Worm (Caenorhabditis elegans) whole organism, young adult: ENCODE measurements around the gene srsx-25.

Source experiments
- B0035.1 ChIP-seq: sonication (generic microtip); optimal IDR thresholded peaks from 2 replicates; lab custom pipeline; 2016; ENCODE audit warnings: missing genetic modification characterization, mild to moderate bottlenecking, missing compliant biosample characterization, missing genotype, missing genetic modification reagents
- C06A6.2 ChIP-seq: fragments of 200-800 bp; sonication (Bioruptor generic); conservative IDR thresholded peaks from 2 replicates; pipeline ENCODE4 v1.3.6; 2022; ENCODE audit warnings: missing genetic modification characterization, missing compliant biosample characterization
- C17E4.6 ChIP-seq: fragments of 200-800 bp; sonication (Bioruptor generic); IDR thresholded peaks from 2 replicates; pipeline ENCODE4 v1.3.6; 2022; ENCODE audit warnings: missing genetic modification reagents, missing genetic modification characterization, missing compliant biosample characterization
- F39B2.1 ChIP-seq: fragments of 200-800 bp; sonication (Bioruptor generic); IDR thresholded peaks from 2 replicates; pipeline ENCODE4 v1.3.6; 2022; ENCODE audit warnings: missing genetic modification reagents, missing genetic modification characterization, missing compliant biosample characterization
- F52B5.7 ChIP-seq: sonication (generic microtip); optimal IDR thresholded peaks from 2 replicates; lab custom pipeline; 2016; ENCODE audit warnings: mild to moderate bottlenecking, missing genetic modification characterization, missing compliant biosample characterization
- T07F8.4 ChIP-seq: sonication (generic microtip); optimal IDR thresholded peaks from 2 replicates; lab custom pipeline; 2016; ENCODE audit warnings: mild to moderate bottlenecking, missing genetic modification characterization, moderate library complexity, missing compliant biosample characterization
- T26A5.8 ChIP-seq: sonication (generic microtip); optimal IDR thresholded peaks from 2 replicates; lab custom pipeline; 2016; ENCODE audit warnings: missing genetic modification characterization, missing compliant biosample characterization
- Y53G8AR.9 ChIP-seq: fragments of 200-800 bp; sonication (Bioruptor generic); conservative IDR thresholded peaks from 2 replicates; pipeline ENCODE4 v1.3.6; 2022; ENCODE audit warnings: missing genetic modification reagents, missing genetic modification characterization, missing compliant biosample characterization
- Y95B8A.8 ChIP-seq: fragments of 200-800 bp; sonication (Bioruptor generic); IDR thresholded peaks from 2 replicates; pipeline ENCODE4 v1.3.6; 2022; ENCODE audit warnings: missing genetic modification reagents, missing genetic modification characterization, missing compliant biosample characterization
- ZK185.1 ChIP-seq: sonication (generic microtip); optimal IDR thresholded peaks from 2 replicates; lab custom pipeline; 2016; ENCODE audit warnings: mild to moderate bottlenecking, missing genetic modification characterization, missing compliant biosample characterization; ENCODE audit not compliant: poor library complexity, severe bottlenecking
- atf-7 ChIP-seq: sonication (generic microtip); optimal IDR thresholded peaks from 2 replicates; lab custom pipeline; 2017; ENCODE audit warnings: mild to moderate bottlenecking, missing genetic modification characterization, missing compliant biosample characterization
- bed-2 ChIP-seq: fragments of 200-800 bp; sonication (Bioruptor generic); IDR thresholded peaks from 2 replicates; pipeline ENCODE4 v1.3.6; 2022; ENCODE audit warnings: missing genetic modification reagents, missing genetic modification characterization, missing compliant biosample characterization
- cebp-1 ChIP-seq, 2 experiments: fragments of 200-800 bp in 1 of 2; sonication (Bioruptor generic) in 1 of 2; sonication (generic microtip) in 1 of 2; IDR thresholded peaks in 1 of 2; optimal IDR thresholded peaks in 1 of 2; 2 replicates each; pipeline versions ENCODE4 v1.3.6 to Lab custom; 2017 to 2022; ENCODE audit warnings: missing compliant biosample characterization in 2 of 2, missing genetic modification characterization in 2 of 2, mild to moderate bottlenecking in 1 of 2, missing genetic modification reagents in 1 of 2, moderate library complexity in 1 of 2
- ceh-91 ChIP-seq: fragments of 200-800 bp; sonication (Bioruptor generic); IDR thresholded peaks from 2 replicates; pipeline ENCODE4 v1.3.6; 2022; ENCODE audit warnings: missing genetic modification reagents, missing genetic modification characterization, missing compliant biosample characterization
- chd-7 ChIP-seq: sonication (generic microtip); optimal IDR thresholded peaks from 2 replicates; lab custom pipeline; 2016; ENCODE audit warnings: mild to moderate bottlenecking, missing genetic modification characterization, moderate library complexity, missing compliant biosample characterization
- dox-1 ChIP-seq: fragments of 200-800 bp; sonication (Bioruptor generic); IDR thresholded peaks from 2 replicates; pipeline ENCODE4 v1.3.6; 2022; ENCODE audit warnings: missing genetic modification reagents, missing genetic modification characterization, missing compliant biosample characterization
- egl-44 ChIP-seq: fragments of 200-800 bp; sonication (Bioruptor generic); IDR thresholded peaks from 2 replicates; pipeline ENCODE4 v1.3.6; 2022; ENCODE audit warnings: missing genetic modification reagents, missing genetic modification characterization, missing compliant biosample characterization
- ets-4 ChIP-seq: fragments of 200-800 bp; sonication (Bioruptor generic); optimal IDR thresholded peaks from 2 replicates; lab custom pipeline; 2018; ENCODE audit warnings: mild to moderate bottlenecking, missing genetic modification characterization, missing compliant biosample characterization
- him-1 ChIP-seq: sonication (generic microtip); optimal IDR thresholded peaks from 2 replicates; lab custom pipeline; 2016; ENCODE audit warnings: missing genotype, missing genetic modification reagents, missing genetic modification characterization, missing compliant biosample characterization
- hrde-1 ChIP-seq: sonication (generic microtip); optimal IDR thresholded peaks from 2 replicates; lab custom pipeline; 2016; ENCODE audit warnings: missing genetic modification characterization, mild to moderate bottlenecking, missing compliant biosample characterization, moderate library complexity, missing genotype, missing genetic modification reagents, borderline replicate concordance
- hsf-1 ChIP-seq: fragments of 200-800 bp; sonication (Bioruptor generic); IDR thresholded peaks from 2 replicates; pipeline ENCODE4 v1.3.6; 2022; ENCODE audit warnings: missing genetic modification reagents, missing genetic modification characterization, missing compliant biosample characterization
- let-526 ChIP-seq: fragments of 200-800 bp; sonication (Bioruptor generic); IDR thresholded peaks from 2 replicates; pipeline ENCODE4 v1.3.6; 2022; ENCODE audit warnings: missing genetic modification reagents, missing genetic modification characterization, missing compliant biosample characterization
- let-607 ChIP-seq, 2 experiments: fragments of 200-800 bp in 1 of 2; sonication (Bioruptor generic) in 1 of 2; sonication (generic microtip) in 1 of 2; optimal IDR thresholded peaks; 2 replicates each; lab custom pipeline; 2016 to 2018; ENCODE audit warnings: mild to moderate bottlenecking in 2 of 2, missing compliant biosample characterization in 2 of 2, missing genetic modification characterization in 2 of 2, moderate library complexity in 2 of 2, missing genotype in 1 of 2
- lin-26 ChIP-seq: fragments of 200-800 bp; sonication (Bioruptor generic); IDR thresholded peaks from 2 replicates; pipeline ENCODE4 v1.3.6; 2022; ENCODE audit warnings: missing genetic modification reagents, missing genetic modification characterization, missing compliant biosample characterization
- lin-35 ChIP-seq, 3 experiments: fragments of 150-350 bp in 2 of 3; sonication (generic microtip) in 1 of 3; optimal IDR thresholded peaks; 2 replicates each; lab custom pipeline; 2014 to 2018; ENCODE audit warnings: missing biosample characterization in 3 of 3, missing genetic modification characterization in 3 of 3, missing genetic modification reagents in 3 of 3
- lin-54 ChIP-seq: fragments of 200-800 bp; sonication (Bioruptor generic); optimal IDR thresholded peaks from 2 replicates; lab custom pipeline; 2018; ENCODE audit warnings: mild to moderate bottlenecking, missing genetic modification characterization, missing compliant biosample characterization
- lsy-27 ChIP-seq: sonication (generic microtip); optimal IDR thresholded peaks from 2 replicates; lab custom pipeline; 2017; ENCODE audit warnings: missing genetic modification characterization, mild to moderate bottlenecking, missing compliant biosample characterization, antibody characterized with exemption, missing genotype, borderline replicate concordance; ENCODE audit not compliant: insufficient read depth
- madf-10 ChIP-seq: sonication (generic microtip); optimal IDR thresholded peaks from 2 replicates; lab custom pipeline; 2016; ENCODE audit warnings: mild to moderate bottlenecking, missing genetic modification characterization, missing compliant biosample characterization
- madf-3 ChIP-seq: fragments of 200-800 bp; sonication (Bioruptor generic); IDR thresholded peaks from 2 replicates; pipeline ENCODE4 v1.3.6; 2022; ENCODE audit warnings: missing genetic modification reagents, missing genetic modification characterization, missing compliant biosample characterization
- mel-28 ChIP-seq: sonication (generic microtip); optimal IDR thresholded peaks from 2 replicates; lab custom pipeline; 2016; ENCODE audit warnings: borderline replicate concordance, mild to moderate bottlenecking, missing genetic modification characterization, missing compliant biosample characterization
- mes-4 ChIP-seq: sonication (generic microtip); optimal IDR thresholded peaks from 2 replicates; lab custom pipeline; 2016; ENCODE audit warnings: missing genotype, missing genetic modification characterization, missing compliant biosample characterization
- nfyb-1 ChIP-seq: fragments of 200-800 bp; sonication (Bioruptor generic); IDR thresholded peaks from 2 replicates; pipeline ENCODE4 v1.3.6; 2022; ENCODE audit warnings: missing genetic modification reagents, missing genetic modification characterization, missing compliant biosample characterization
- nhr-179 ChIP-seq: sonication (generic microtip); optimal IDR thresholded peaks from 2 replicates; lab custom pipeline; 2016; ENCODE audit warnings: mild to moderate bottlenecking, missing genetic modification characterization, missing compliant biosample characterization
- nhr-80 ChIP-seq: sonication (generic microtip); optimal IDR thresholded peaks from 2 replicates; lab custom pipeline; 2016; ENCODE audit warnings: missing genetic modification characterization, missing compliant biosample characterization
- rec-8 ChIP-seq, 2 experiments: sonication (generic microtip); optimal IDR thresholded peaks; 2 replicates each; lab custom pipeline; 2016; ENCODE audit warnings: mild to moderate bottlenecking in 2 of 2, missing genetic modification characterization in 2 of 2, missing genetic modification reagents in 2 of 2, missing genotype in 2 of 2, missing biosample characterization in 1 of 2, missing compliant biosample characterization in 1 of 2, moderate library complexity in 1 of 2
- sea-2 ChIP-seq: fragments of 200-800 bp; sonication (Bioruptor generic); IDR thresholded peaks from 2 replicates; pipeline ENCODE4 v1.3.6; 2022; ENCODE audit warnings: missing genetic modification characterization, missing compliant biosample characterization
- snpc-3.4 ChIP-seq: sonication (generic microtip); optimal IDR thresholded peaks from 2 replicates; lab custom pipeline; 2017; ENCODE audit warnings: missing genetic modification characterization, mild to moderate bottlenecking, missing compliant biosample characterization, antibody characterized with exemption, moderate library complexity, missing genotype, missing genetic modification reagents
- snpc-4 ChIP-seq, 5 experiments: fragments of 150-350 bp in 1 of 5; sonication (generic microtip) in 4 of 5; optimal IDR thresholded peaks; 2 replicates each; lab custom pipeline; 2014 to 2018; ENCODE audit warnings: missing genetic modification characterization in 5 of 5, missing biosample characterization in 3 of 5, antibody characterized with exemption in 2 of 5, mild to moderate bottlenecking in 2 of 5, missing compliant biosample characterization in 2 of 5, missing genotype in 2 of 5, moderate library complexity in 2 of 5, missing genetic modification reagents in 1 of 5
- sptf-2 ChIP-seq: fragments of 200-800 bp; sonication (Bioruptor generic); optimal IDR thresholded peaks from 2 replicates; lab custom pipeline; 2018; ENCODE audit warnings: mild to moderate bottlenecking, missing genetic modification characterization, missing compliant biosample characterization
- tbp1 ChIP-seq: fragments of 200-800 bp; sonication (Bioruptor generic); optimal IDR thresholded peaks from 2 replicates; lab custom pipeline; 2018; ENCODE audit warnings: mild to moderate bottlenecking, missing genetic modification characterization, missing compliant biosample characterization
- tlf-1 ChIP-seq: fragments of 200-800 bp; sonication (Bioruptor generic); optimal IDR thresholded peaks from 2 replicates; lab custom pipeline; 2018; ENCODE audit warnings: mild to moderate bottlenecking, missing genetic modification characterization, missing compliant biosample characterization
- zfh-2 ChIP-seq: fragments of 200-800 bp; sonication (Bioruptor generic); conservative IDR thresholded peaks from 2 replicates; pipeline ENCODE4 v1.3.6; 2022; ENCODE audit warnings: missing genetic modification reagents, missing genetic modification characterization, missing compliant biosample characterization
- ztf-18 ChIP-seq: sonication (generic microtip); optimal IDR thresholded peaks from 2 replicates; lab custom pipeline; 2016; ENCODE audit warnings: missing genotype, mild to moderate bottlenecking, missing genetic modification characterization, missing compliant biosample characterization
- ztf-22 ChIP-seq: fragments of 200-800 bp; sonication (Bioruptor generic); optimal IDR thresholded peaks from 2 replicates; lab custom pipeline; 2018; ENCODE audit warnings: mild to moderate bottlenecking, missing genetic modification characterization, moderate library complexity, missing compliant biosample characterization
- ztf-26 ChIP-seq: sonication (generic microtip); optimal IDR thresholded peaks from 2 replicates; lab custom pipeline; 2017; ENCODE audit warnings: missing genetic modification characterization, missing compliant biosample characterization
- ztf-6 ChIP-seq: fragments of 200-800 bp; sonication (Bioruptor generic); IDR thresholded peaks from 2 replicates; pipeline ENCODE4 v1.3.6; 2022; ENCODE audit warnings: missing genetic modification reagents, missing genetic modification characterization, missing compliant biosample characterization

Gene srsx-25

DNA sequence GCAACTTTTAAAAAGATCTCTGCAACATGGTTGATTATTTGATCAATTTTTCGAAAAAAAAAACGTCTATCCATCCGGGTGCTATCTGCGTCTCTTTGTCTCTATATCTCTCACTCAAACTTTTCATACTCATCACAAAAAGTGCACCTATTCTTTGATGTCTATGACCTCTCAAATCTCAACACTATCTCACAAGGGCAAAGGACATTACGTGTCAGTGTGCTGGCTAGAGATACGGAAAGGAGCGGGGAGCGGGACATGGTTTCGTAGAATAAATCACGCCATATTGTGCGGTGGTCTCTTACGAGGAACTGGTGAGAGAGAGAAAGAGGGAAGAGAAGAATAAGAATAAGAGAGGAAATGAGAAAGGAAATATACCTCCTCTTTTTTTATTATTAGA lies 42.5 kb upstream of the srsx-25 start:
- TF ChIP-seq dox-1 (GFP tag; lab: Robert Waterston, UW) (peak; percentile 50; the same call in 1 of the 2 replicates), nhr-179 (tag; lab: Kevin White, UChicago) (no peak), ceh-91 (no peak), zfh-2 (peak; percentile 36; the same call in 1 of the 2 replicates), lin-54 (peak; percentile 43), T07F8.4 (tag; lab: Kevin White, UChicago) (no peak), hsf-1 (GFP tag; lab: Robert Waterston, UW) (no peak), lin-26 (peak; percentile 44; the same call in 1 of the 2 replicates), nfyb-1 (GFP tag; lab: Robert Waterston, UW) (peak; percentile 79), ztf-26 (tag; lab: Kevin White, UChicago) (peak; percentile 51), let-526 (GFP tag; lab: Robert Waterston, UW) (no peak), Y95B8A.8 (GFP tag; lab: Robert Waterston, UW) (no peak), let-607 (tag; optimal IDR thresholded peaks at IDR 0.05; lab: Kevin White, UChicago) (peak; percentile 28 to 68), ZK185.1 (tag; lab: Kevin White, UChicago) (peak; percentile 29), sptf-2 (GFP tag; lab: Kevin White, UChicago) (no peak), madf-10 (tag; lab: Kevin White, UChicago) (peak; percentile 58), lsy-27 (tag; lab: Kevin White, UChicago) (no peak), snpc-3.4 (tag; lab: Kevin White, UChicago) (peak; percentile 26), cebp-1 (GFP tag; IDR thresholded peaks at IDR 0.05; lab: Robert Waterston, UW) (no peak), cebp-1 (tag; optimal IDR thresholded peaks at IDR 0.05; lab: Kevin White, UChicago) (peak; percentile 71), Y53G8AR.9 (GFP tag; lab: Robert Waterston, UW) (peak; percentile 60; the same call in 1 of the 2 replicates), snpc-4 (GFP tag; optimal IDR thresholded peaks at IDR 0.05; lab: Kevin White, UChicago) (no peak), snpc-4 (tag; optimal IDR thresholded peaks at IDR 0.05; lab: Kevin White, UChicago) (peak in 3 of 4 experiments; percentile 31 to 51 (median 42)), F52B5.7 (tag; lab: Kevin White, UChicago) (no peak), mes-4 (no peak), lin-35 (GFP tag; optimal IDR thresholded peaks at IDR 0.05; lab: Kevin White, UChicago) (peak in 1 of 3 experiments; percentile 31), him-1 (tag; lab: Kevin White, UChicago) (no peak), mel-28 (tag; lab: Kevin White, UChicago) (no peak), madf-3 (no peak), tlf-1 (peak; percentile 64), hrde-1 (tag; lab: Kevin White, UChicago) (no peak), ets-4 (peak; percentile 49), F39B2.1 (GFP tag; lab: Robert Waterston, UW) (no peak), C17E4.6 (no peak), B0035.1 (tag; lab: Kevin White, UChicago) (no peak), nhr-80 (tag; lab: Kevin White, UChicago) (peak; percentile 92), bed-2 (no peak), egl-44 (GFP tag; lab: Robert Waterston, UW) (0 out of 2 replicates have a peak, but pooled peaks have one; percentile 47), ztf-22 (GFP tag; lab: Kevin White, UChicago) (peak; percentile 33), sea-2 (no peak), ztf-18 (tag; lab: Kevin White, UChicago) (peak; percentile 15), ztf-6 (no peak), chd-7 (tag; lab: Kevin White, UChicago) (peak; percentile 72), C06A6.2 (GFP tag; lab: Robert Waterston, UW) (peak; percentile 54), atf-7 (tag; lab: Kevin White, UChicago) (peak; percentile 72), rec-8 (tag; optimal IDR thresholded peaks at IDR 0.05; lab: Kevin White, UChicago) (no peak), tbp1 (GFP tag; lab: Kevin White, UChicago) (peak; percentile 57), T26A5.8 (no peak)
